Worm (Caenorhabditis elegans): ENCODE data around the gene F40G9.9.
A peak's percentile ranks its signal among the peaks of the same experiment; 100 is the strongest.

F40G9.9 gene

DNA sequence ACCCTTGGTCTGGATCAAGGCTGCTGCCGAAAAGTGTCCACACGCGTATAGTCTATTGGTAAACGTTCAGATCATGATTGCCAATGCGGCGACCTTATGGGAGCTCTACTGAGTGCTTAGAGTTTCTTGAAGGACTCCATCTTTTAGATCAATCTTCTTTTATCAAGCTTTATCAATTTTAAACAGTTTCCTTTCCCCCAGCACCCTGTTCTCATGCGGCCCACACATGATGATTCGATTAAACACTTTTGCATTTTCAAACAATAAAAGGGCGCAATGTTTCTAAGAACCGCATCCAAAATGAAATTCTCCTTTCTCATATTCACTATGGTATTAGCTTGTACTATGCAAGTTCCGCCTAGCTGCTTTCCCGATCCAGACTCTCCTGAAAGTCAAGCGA is 6.1 kb downstream of the F40G9.9 start, which contains the start of gene F40G9.7:
Gene F40G9.7, plus strand, starts transcription at position 301 of the 400 bp plus-strand sequence.
- no peak for TF ChIP-seq nhr-28 (tag; optimal IDR thresholded peaks at IDR 0.05)
- no peak for TF ChIP-seq M03D4.4 (tag; optimal IDR thresholded peaks at IDR 0.05)
- no peak for TF ChIP-seq ceh-39 (tag; optimal IDR thresholded peaks at IDR 0.05)
- TF ChIP-seq elt-3 (tag; optimal IDR thresholded peaks at IDR 0.05): no peak
- TF ChIP-seq lsy-2 (tag; optimal IDR thresholded peaks at IDR 0.05): no peak
- TF ChIP-seq elt-1 (tag; optimal IDR thresholded peaks at IDR 0.05; ENCODE audit: borderline replicate concordance, insufficient read depth): no peak
- no peak for TF ChIP-seq nhr-2 (tag; optimal IDR thresholded peaks at IDR 0.05)
- no peak for TF ChIP-seq flh-1 (GFP tag; optimal IDR thresholded peaks at IDR 0.05)
- no peak for TF ChIP-seq ceh-43 (GFP tag; optimal IDR thresholded peaks at IDR 0.05)
- no peak for TF ChIP-seq ceh-83 (GFP tag; optimal IDR thresholded peaks at IDR 0.05)
- TF ChIP-seq blmp-1 (tag; optimal IDR thresholded peaks at IDR 0.05): no peak
- no peak for TF ChIP-seq tbx-8 (GFP tag; optimal IDR thresholded peaks at IDR 0.05)
- TF ChIP-seq snpc-4 (tag; optimal IDR thresholded peaks at IDR 0.05): no peak
- TF ChIP-seq ham-2 (GFP tag; optimal IDR thresholded peaks at IDR 0.05): no peak

DNA sequence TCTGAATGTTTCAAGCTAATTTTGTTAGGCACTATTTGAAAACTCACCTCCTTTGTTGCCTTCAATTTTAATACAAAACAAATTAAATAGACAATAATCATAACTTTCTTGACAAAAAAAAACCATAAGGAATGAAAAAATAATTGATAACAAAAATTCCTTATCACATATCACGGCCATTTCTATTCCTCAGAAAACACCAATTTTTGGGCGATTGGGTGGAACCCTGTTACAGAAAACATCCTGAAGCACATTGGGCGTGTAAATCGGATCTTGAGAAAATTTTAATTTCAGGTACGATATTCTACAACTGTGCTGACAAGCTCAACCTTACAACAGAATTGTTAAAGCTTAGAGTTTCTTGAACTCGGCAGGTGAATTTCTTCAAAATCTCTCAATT is 6.7 kb downstream of the F40G9.9 start, which contains the start of gene F40G9.8:
Gene F40G9.8, minus strand, starts transcription at position 101 of the 400 bp plus-strand sequence.
- no peak for TF ChIP-seq snpc-4 (tag; optimal IDR thresholded peaks at IDR 0.05)
- TF ChIP-seq hlh-1 (tag; optimal IDR thresholded peaks at IDR 0.05): no peak
- TF ChIP-seq M03D4.4 (tag; optimal IDR thresholded peaks at IDR 0.05): no peak
- no peak for TF ChIP-seq blmp-1 (tag; optimal IDR thresholded peaks at IDR 0.05)
- TF ChIP-seq mab-5 (tag; optimal IDR thresholded peaks at IDR 0.05): no peak

DNA sequence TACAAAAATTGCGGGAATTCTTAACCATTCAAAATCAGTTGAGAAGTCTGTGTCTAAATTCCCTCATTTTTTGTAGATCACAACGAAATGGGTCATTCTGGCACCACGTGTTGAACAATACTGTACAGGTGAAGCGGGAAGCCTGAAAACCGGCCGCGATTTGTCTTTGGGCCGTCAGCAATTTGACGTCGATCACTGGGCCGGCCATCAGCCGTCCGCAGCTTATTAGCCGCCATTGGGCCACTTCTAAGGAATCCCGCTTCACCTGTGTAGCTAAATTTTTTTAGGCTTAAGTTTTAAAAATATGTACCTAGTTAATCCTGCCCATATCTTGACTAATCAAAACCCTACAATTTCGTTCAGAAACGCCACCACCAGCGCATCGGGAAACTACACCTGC is 11.9 kb downstream of the F40G9.9 start:
- TF ChIP-seq lin-32 (GFP tag; optimal IDR thresholded peaks at IDR 0.05): no peak
- peak; percentile 4 for TF ChIP-seq ham-2 (GFP tag; optimal IDR thresholded peaks at IDR 0.05)

DNA sequence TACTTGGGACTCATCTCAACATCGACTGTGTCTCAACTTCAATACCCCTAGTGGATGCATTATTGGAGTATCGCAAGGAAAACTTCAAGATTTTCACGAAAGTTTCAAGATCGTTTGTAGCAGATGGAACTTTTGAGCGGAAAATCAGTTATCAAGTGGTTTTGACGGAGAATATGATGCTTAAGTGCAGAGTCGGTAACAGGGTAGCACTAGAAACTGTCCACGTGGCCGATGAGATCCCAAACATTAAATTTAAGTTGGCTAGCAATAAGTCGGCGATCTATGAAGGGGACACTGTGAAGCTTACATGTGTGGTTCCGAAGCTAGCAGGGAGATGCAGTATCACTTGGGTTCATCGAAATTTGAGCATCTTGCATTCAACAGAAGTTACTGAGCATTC is 12.4 kb downstream of the F40G9.9 start:
- TF ChIP-seq cnd-1 (tag; optimal IDR thresholded peaks at IDR 0.05): no peak
- TF ChIP-seq sptf-1 (tag; optimal IDR thresholded peaks at IDR 0.05): no peak
- TF ChIP-seq nhr-12 (tag; optimal IDR thresholded peaks at IDR 0.05): no peak
- TF ChIP-seq pha-4 (tag; optimal IDR thresholded peaks at IDR 0.05): no peak
- no peak for TF ChIP-seq tbx-8 (GFP tag; optimal IDR thresholded peaks at IDR 0.05)
- TF ChIP-seq sem-2 (GFP tag; optimal IDR thresholded peaks at IDR 0.05): no peak
- no peak for TF ChIP-seq ceh-39 (tag; optimal IDR thresholded peaks at IDR 0.05)
- no peak for TF ChIP-seq unc-120 (tag; optimal IDR thresholded peaks at IDR 0.05; ENCODE audit: poor library complexity, severe bottlenecking)
- no peak for TF ChIP-seq ham-2 (GFP tag; optimal IDR thresholded peaks at IDR 0.05)
- TF ChIP-seq drap-1 (GFP tag; optimal IDR thresholded peaks at IDR 0.05): no peak
- TF ChIP-seq bed-3 (GFP tag; optimal IDR thresholded peaks at IDR 0.05): no peak
- TF ChIP-seq nhr-2 (tag; optimal IDR thresholded peaks at IDR 0.05): no peak

DNA sequence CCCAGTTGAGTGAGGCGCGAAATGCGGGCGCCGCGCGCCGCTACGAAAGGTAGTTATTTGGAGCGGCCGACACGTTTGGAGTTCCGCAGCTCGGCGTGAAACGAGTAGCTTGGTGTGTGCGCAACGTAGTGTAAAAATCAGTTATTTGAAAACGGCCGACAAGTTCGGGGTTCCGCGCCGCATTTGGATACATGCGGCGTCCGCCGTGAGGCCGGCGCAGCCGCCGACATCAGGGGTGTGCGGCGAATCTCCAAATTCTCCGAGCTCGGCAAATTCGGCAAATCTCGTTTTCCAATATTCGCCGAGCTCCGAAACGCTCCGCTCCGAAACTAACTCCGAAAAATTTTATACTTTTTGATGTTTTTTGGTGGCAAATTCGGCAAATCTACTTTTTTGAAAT is 13.5 kb downstream of the F40G9.9 start:
- TF ChIP-seq nhr-28 (tag; optimal IDR thresholded peaks at IDR 0.05) (no peak), hlh-1 (tag; optimal IDR thresholded peaks at IDR 0.05) (no peak), nhr-12 (tag; optimal IDR thresholded peaks at IDR 0.05) (no peak), nhr-237 (tag; optimal IDR thresholded peaks at IDR 0.05) (no peak), nhr-76 (tag; optimal IDR thresholded peaks at IDR 0.05) (no peak), mab-5 (tag; optimal IDR thresholded peaks at IDR 0.05) (no peak), tbx-8 (GFP tag; optimal IDR thresholded peaks at IDR 0.05) (no peak), blmp-1 (tag; optimal IDR thresholded peaks at IDR 0.05) (no peak)

DNA sequence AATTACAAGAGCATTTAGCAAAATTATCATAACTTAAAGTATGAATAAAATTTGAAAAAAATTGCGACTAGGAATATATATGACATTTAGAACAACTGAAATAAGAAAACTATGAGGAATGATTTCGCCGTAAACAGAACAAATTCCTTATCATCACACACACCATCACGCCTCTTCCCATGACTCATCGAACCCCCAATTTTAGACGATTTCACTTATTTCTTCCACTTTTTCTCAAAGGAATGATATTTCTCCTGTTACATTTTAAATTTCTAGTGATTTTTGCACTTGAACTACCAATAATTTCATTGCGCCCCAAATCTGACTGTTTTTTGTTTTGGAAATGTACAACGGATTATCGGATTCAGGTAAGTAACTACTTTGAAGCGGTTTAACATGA is 14.9 kb downstream of the F40G9.9 start, which contains the start of the genes zig-13 and ver-1:
Gene zig-13, minus strand, starts transcription at position 101 of the 400 bp plus-strand sequence.
Gene ver-1, plus strand, starts transcription at position 180 of the 400 bp plus-strand sequence.
- TF ChIP-seq tbx-8 (GFP tag; optimal IDR thresholded peaks at IDR 0.05): no peak
- TF ChIP-seq ceh-83 (GFP tag; optimal IDR thresholded peaks at IDR 0.05): no peak
- TF ChIP-seq sptf-1 (tag; optimal IDR thresholded peaks at IDR 0.05): no peak
- no peak for TF ChIP-seq lin-32 (GFP tag; optimal IDR thresholded peaks at IDR 0.05)

DNA sequence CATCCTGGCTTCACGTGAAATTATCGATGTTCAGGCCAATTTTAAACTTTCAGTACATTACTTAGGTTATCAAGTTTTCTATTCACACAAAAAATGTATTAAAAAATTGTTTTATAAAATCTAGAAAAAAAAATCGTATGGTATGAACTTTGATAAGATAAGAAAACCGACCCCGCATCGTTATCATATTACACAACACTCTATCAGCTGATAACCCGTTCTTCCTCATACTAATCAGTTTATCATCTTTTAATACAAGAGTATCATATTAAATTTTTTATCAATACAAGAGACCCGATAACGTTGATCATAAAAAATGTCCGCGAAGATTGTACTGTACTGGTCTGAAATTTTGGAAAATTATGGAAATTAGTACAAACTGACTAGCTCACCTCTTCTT is 17.3 kb downstream of the F40G9.9 start:
- peak; percentile 70 for TF ChIP-seq elt-3 (tag; optimal IDR thresholded peaks at IDR 0.05)
- TF ChIP-seq snpc-4 (tag; optimal IDR thresholded peaks at IDR 0.05): no peak

Data from whole organism, mixed stage, embryonic.